Fruit fly (Drosophila melanogaster) whole organism, embryonic: ENCODE results near the gene CaMKI.

Experiments
- BEAF-32 ChIP-seq: fragments of 200-800 bp; sonication (Bioruptor generic); optimal IDR thresholded peaks from 3 replicates; lab custom pipeline; 2017; ENCODE audit warnings: missing biosample characterization, missing genetic modification characterization, mild to moderate bottlenecking, moderate library complexity, missing genetic modification reagents
- Bdp1 ChIP-seq: fragments of 200-800 bp; sonication (Bioruptor generic); optimal IDR thresholded peaks from 3 replicates; lab custom pipeline; 2016; ENCODE audit warnings: missing biosample characterization, missing genetic modification characterization
- CG11456 ChIP-seq: fragments of 200-800 bp; sonication (Bioruptor generic); IDR thresholded peaks from 3 replicates; pipeline ENCODE4 v1.3.6; 2022; ENCODE audit warnings: missing biosample characterization, missing genetic modification characterization
- CG14014 ChIP-seq: fragments of 200-800 bp; sonication (Bioruptor generic); IDR thresholded peaks from 2 replicates; pipeline ENCODE4 v1.3.6; 2022; ENCODE audit warnings: missing biosample characterization, missing genetic modification characterization
- CG14050 ChIP-seq: fragments of 200-800 bp; sonication (Bioruptor generic); IDR thresholded peaks from 3 replicates; pipeline ENCODE4 v1.3.6; 2022; ENCODE audit warnings: missing biosample characterization, missing genetic modification characterization
- CG15011 ChIP-seq: fragments of 200-800 bp; sonication (Bioruptor generic); optimal IDR thresholded peaks from 3 replicates; lab custom pipeline; 2018; ENCODE audit warnings: missing biosample characterization, mild to moderate bottlenecking, missing genetic modification characterization
- CG15514 ChIP-seq: fragments of 200-800 bp; sonication (Bioruptor generic); optimal IDR thresholded peaks from 3 replicates; lab custom pipeline; 2017; ENCODE audit warnings: missing biosample characterization, missing genetic modification characterization, mild to moderate bottlenecking, moderate library complexity, missing genetic modification reagents
- CG1647 ChIP-seq: fragments of 200-800 bp; sonication (Bioruptor generic); optimal IDR thresholded peaks from 3 replicates; lab custom pipeline; 2016; ENCODE audit warnings: missing biosample characterization, missing genetic modification characterization
- CG16863 ChIP-seq: fragments of 200-800 bp; sonication (Bioruptor generic); optimal IDR thresholded peaks from 3 replicates; lab custom pipeline; 2016; ENCODE audit warnings: missing biosample characterization, missing genetic modification characterization
- CG17328 ChIP-seq: fragments of 200-800 bp; sonication (Bioruptor generic); IDR thresholded peaks from 2 replicates; pipeline ENCODE4 v1.3.6; 2022; ENCODE audit warnings: missing biosample characterization, missing genetic modification characterization
- CG17802 ChIP-seq: fragments of 200-800 bp; sonication (Bioruptor generic); optimal IDR thresholded peaks from 2 replicates; lab custom pipeline; 2018; ENCODE audit warnings: missing biosample characterization, mild to moderate bottlenecking, missing genetic modification characterization, moderate library complexity
- CG2712 ChIP-seq: fragments of 200-800 bp; optimal IDR thresholded peaks from 3 replicates; lab custom pipeline; 2019; ENCODE audit warnings: missing biosample characterization, mild to moderate bottlenecking, missing genetic modification characterization, moderate library complexity
- CG31441 ChIP-seq: fragments of 200-800 bp; sonication (Bioruptor generic); IDR thresholded peaks from 2 replicates; pipeline ENCODE4 v1.3.6; 2022; ENCODE audit warnings: missing biosample characterization, missing genetic modification characterization
- CG32532 ChIP-seq: fragments of 200-800 bp; sonication (Bioruptor generic); IDR thresholded peaks from 2 replicates; pipeline ENCODE4 v1.3.6; 2022; ENCODE audit warnings: missing biosample characterization, missing genetic modification characterization
- CG33213 ChIP-seq: fragments of 200-800 bp; sonication (Bioruptor generic); optimal IDR thresholded peaks from 3 replicates; lab custom pipeline; 2016; ENCODE audit warnings: missing biosample characterization, missing genetic modification characterization
- CG33557 ChIP-seq: fragments of 200-800 bp; sonication (Bioruptor generic); optimal IDR thresholded peaks from 2 replicates; lab custom pipeline; 2019; ENCODE audit warnings: missing biosample characterization, mild to moderate bottlenecking, missing genetic modification characterization, moderate library complexity
- CG4707 ChIP-seq: fragments of 200-800 bp; sonication (Bioruptor generic); optimal IDR thresholded peaks from 2 replicates; lab custom pipeline; 2018; ENCODE audit warnings: missing biosample characterization, mild to moderate bottlenecking, missing genetic modification characterization, moderate library complexity
- CG4820 ChIP-seq: fragments of 200-800 bp; sonication (Bioruptor generic); optimal IDR thresholded peaks from 3 replicates; lab custom pipeline; 2016; ENCODE audit warnings: missing biosample characterization, missing genetic modification characterization
- CG8290 ChIP-seq, 3 experiments: fragments of 200-800 bp; sonication (Bioruptor generic); optimal IDR thresholded peaks; 2 replicates each; lab custom pipeline; 2016 to 2019; ENCODE audit warnings: missing biosample characterization in 3 of 3, missing genetic modification characterization in 3 of 3, mild to moderate bottlenecking in 2 of 3, moderate library complexity in 1 of 3
- CG9437 ChIP-seq: fragments of 200-800 bp; sonication (Bioruptor generic); optimal IDR thresholded peaks from 2 replicates; lab custom pipeline; 2018; ENCODE audit warnings: missing biosample characterization, mild to moderate bottlenecking, missing genetic modification characterization
- CG9609 ChIP-seq: fragments of 200-800 bp; sonication (Bioruptor generic); optimal IDR thresholded peaks from 3 replicates; lab custom pipeline; 2016; ENCODE audit warnings: missing biosample characterization, missing genetic modification characterization
- Camta ChIP-seq: fragments of 200-800 bp; sonication (Bioruptor generic); optimal IDR thresholded peaks from 2 replicates; lab custom pipeline; 2016; ENCODE audit warnings: missing biosample characterization, missing genetic modification characterization
- Deaf1 ChIP-seq: fragments of 200-800 bp; optimal IDR thresholded peaks from 3 replicates; lab custom pipeline; 2019; ENCODE audit warnings: missing biosample characterization, mild to moderate bottlenecking, missing genetic modification characterization, moderate library complexity
- Doc2 ChIP-seq: fragments of 200-800 bp; sonication (Bioruptor generic); IDR thresholded peaks from 2 replicates; pipeline ENCODE4 v1.3.6; 2022; ENCODE audit warnings: missing biosample characterization, missing genetic modification characterization
- Doc3 ChIP-seq: fragments of 200-800 bp; sonication (Bioruptor generic); IDR thresholded peaks from 3 replicates; pipeline ENCODE4 v1.3.6; 2022; ENCODE audit warnings: missing biosample characterization, missing genetic modification characterization; ENCODE audit not compliant: partially characterized antibody
- Fer3 ChIP-seq: fragments of 200-800 bp; sonication (Bioruptor generic); optimal IDR thresholded peaks from 2 replicates; lab custom pipeline; 2018; ENCODE audit warnings: missing biosample characterization, mild to moderate bottlenecking, missing genetic modification characterization, moderate library complexity
- H2.0 ChIP-seq: fragments of 200-800 bp; sonication (Bioruptor generic); IDR thresholded peaks from 2 replicates; pipeline ENCODE4 v1.3.6; 2022; ENCODE audit warnings: missing biosample characterization, missing genetic modification characterization
- NC2β ChIP-seq: fragments of 200-800 bp; sonication (Bioruptor generic); optimal IDR thresholded peaks from 2 replicates; lab custom pipeline; 2016; ENCODE audit warnings: missing biosample characterization, missing genetic modification characterization
- Nf-YB ChIP-seq: fragments of 200-800 bp; sonication (Bioruptor generic); optimal IDR thresholded peaks from 3 replicates; lab custom pipeline; 2019; ENCODE audit warnings: missing biosample characterization, mild to moderate bottlenecking, missing genetic modification characterization, moderate library complexity
- Tbp ChIP-seq: fragments of >200 bp; optimal IDR thresholded peaks from 2 replicates; lab custom pipeline; 2018; ENCODE audit warnings: missing biosample characterization, missing genetic modification characterization
- chinmo ChIP-seq: fragments of 200-800 bp; sonication (Bioruptor generic); IDR thresholded peaks from 4 replicates; pipeline ENCODE4 v1.3.6; 2022; ENCODE audit warnings: missing biosample characterization, missing genetic modification characterization; ENCODE audit not compliant: partially characterized antibody
- crol ChIP-seq: fragments of 200-800 bp; sonication (Bioruptor generic); IDR thresholded peaks from 2 replicates; pipeline ENCODE4 v1.3.6; 2022; ENCODE audit warnings: missing biosample characterization, missing genetic modification characterization
- fd96Cb ChIP-seq: fragments of 200-800 bp; sonication (Bioruptor generic); optimal IDR thresholded peaks from 2 replicates; lab custom pipeline; 2018; ENCODE audit warnings: missing biosample characterization, mild to moderate bottlenecking, missing genetic modification characterization, moderate library complexity
- gce ChIP-seq: fragments of 200-800 bp; sonication (Bioruptor generic); IDR thresholded peaks from 3 replicates; pipeline ENCODE4 v1.3.6; 2022; ENCODE audit warnings: missing biosample characterization, missing genetic modification characterization
- grn ChIP-seq: fragments of 200-800 bp; sonication (Bioruptor generic); optimal IDR thresholded peaks from 3 replicates; lab custom pipeline; 2017; ENCODE audit warnings: missing biosample characterization, missing genetic modification characterization
- gro ChIP-seq: fragments of 200-800 bp; sonication (Bioruptor generic); optimal IDR thresholded peaks from 2 replicates; lab custom pipeline; 2016; ENCODE audit warnings: missing biosample characterization, missing genetic modification characterization
- kni ChIP-seq: fragments of 200-800 bp; sonication (Bioruptor generic); optimal IDR thresholded peaks from 3 replicates; lab custom pipeline; 2017; ENCODE audit warnings: mild to moderate bottlenecking, missing biosample characterization, missing genetic modification reagents, missing genetic modification characterization
- lab ChIP-seq: fragments of 200-800 bp; sonication (Bioruptor generic); optimal IDR thresholded peaks from 3 replicates; lab custom pipeline; 2017; ENCODE audit warnings: missing biosample characterization, missing genetic modification characterization, mild to moderate bottlenecking, moderate library complexity, missing genetic modification reagents
- lilli ChIP-seq: fragments of 200-800 bp; sonication (Bioruptor generic); optimal IDR thresholded peaks from 3 replicates; lab custom pipeline; 2016; ENCODE audit warnings: missing biosample characterization, missing genetic modification characterization
- lola ChIP-seq, 3 experiments: fragments of >200 bp in 2 of 3; fragments of 200-800 bp in 1 of 3; sonication (Bioruptor generic) in 1 of 3; optimal IDR thresholded peaks; 2 replicates each; lab custom pipeline; 2017 to 2019; ENCODE audit warnings: missing biosample characterization in 3 of 3, missing genetic modification characterization in 3 of 3, mild to moderate bottlenecking in 1 of 3, moderate library complexity in 1 of 3
- mirr ChIP-seq: fragments of 200-800 bp; sonication (Bioruptor generic); optimal IDR thresholded peaks from 3 replicates; lab custom pipeline; 2018; ENCODE audit warnings: missing biosample characterization, mild to moderate bottlenecking, missing genetic modification characterization
- nerfin-1 ChIP-seq: fragments of 200-800 bp; sonication (Bioruptor generic); optimal IDR thresholded peaks from 3 replicates; lab custom pipeline; 2019; ENCODE audit warnings: missing biosample characterization, mild to moderate bottlenecking, missing genetic modification characterization, moderate library complexity
- nmo ChIP-seq: fragments of 200-800 bp; sonication (Bioruptor generic); optimal IDR thresholded peaks from 2 replicates; lab custom pipeline; 2018; ENCODE audit warnings: missing biosample characterization, mild to moderate bottlenecking, missing genetic modification characterization, moderate library complexity
- sc ChIP-seq, 3 experiments: fragments of >200 bp in 2 of 3; fragments of 200-800 bp in 1 of 3; sonication (Bioruptor generic) in 1 of 3; optimal IDR thresholded peaks; 2 replicates in 2 of 3; 3 replicates in 1 of 3; lab custom pipeline; 2017; ENCODE audit warnings: mild to moderate bottlenecking in 1 of 3, missing biosample characterization in 1 of 3, missing genetic modification characterization in 1 of 3, missing genetic modification reagents in 1 of 3
- sna ChIP-seq: fragments of 200-800 bp; sonication (Bioruptor generic); IDR thresholded peaks from 2 replicates; pipeline ENCODE4 v1.3.6; 2022; ENCODE audit warnings: missing biosample characterization, missing genetic modification characterization; ENCODE audit not compliant: partially characterized antibody
- stwl ChIP-seq: fragments of 200-800 bp; sonication (Bioruptor generic); optimal IDR thresholded peaks from 3 replicates; lab custom pipeline; 2018; ENCODE audit warnings: missing biosample characterization, mild to moderate bottlenecking, missing genetic modification characterization, moderate library complexity
- wek ChIP-seq: fragments of 200-800 bp; sonication (Bioruptor generic); optimal IDR thresholded peaks from 3 replicates; lab custom pipeline; 2018; ENCODE audit warnings: missing biosample characterization, mild to moderate bottlenecking, missing genetic modification characterization, moderate library complexity
- zfh2 ChIP-seq: fragments of 200-800 bp; sonication (Bioruptor generic); optimal IDR thresholded peaks from 2 replicates; lab custom pipeline; 2016; ENCODE audit warnings: missing biosample characterization, missing genetic modification characterization

CaMKI gene

DNA sequence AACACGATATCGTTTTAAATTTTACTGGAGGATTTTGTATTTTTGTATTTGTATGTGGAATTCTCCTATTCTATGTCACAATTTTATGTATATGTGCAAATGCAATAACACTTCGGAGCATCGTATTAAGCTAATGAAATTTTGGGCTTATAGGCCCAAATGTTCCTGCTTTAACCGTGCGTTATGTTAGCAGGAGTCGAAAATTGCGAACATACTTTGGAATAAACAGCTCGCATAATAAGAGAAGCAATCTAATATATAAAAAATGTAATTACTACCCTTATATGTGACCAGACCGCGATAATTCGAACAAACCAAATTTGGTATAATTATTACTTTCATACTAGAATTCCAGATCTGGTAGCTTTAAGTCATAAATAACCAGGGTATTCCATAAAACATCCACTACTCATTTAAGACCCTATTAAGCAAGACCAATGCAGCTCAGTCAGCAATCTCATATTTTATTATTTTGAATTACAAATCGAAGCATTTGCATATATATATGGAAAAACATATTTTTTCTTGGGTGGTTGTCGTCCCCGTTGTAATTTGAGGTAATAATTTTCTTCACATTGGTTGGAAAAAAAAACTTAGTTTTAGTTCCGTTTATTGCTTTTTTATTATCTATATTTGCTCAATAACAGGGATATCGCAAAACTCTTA lies 1.6 kb upstream of the CaMKI start, which contains the start of gene lgs (continued):
- TF ChIP-seq Camta (GFP tag; lab: Kevin White, UChicago) (no peak), sc (optimal IDR thresholded peaks at IDR 0.05; lab: Kevin White, UChicago) (no peak), sc (GFP tag; optimal IDR thresholded peaks at IDR 0.05; lab: Kevin White, UChicago) (peak; percentile 8), CG15011 (GFP tag; lab: Kevin White, UChicago) (no peak), chinmo (no peak), CG9609 (GFP tag; lab: Kevin White, UChicago) (no peak), lab (GFP tag; lab: Kevin White, UChicago) (no peak), BEAF-32 (peak; percentile 15), gro (GFP tag; lab: Kevin White, UChicago) (no peak), mirr (GFP tag; lab: Kevin White, UChicago) (no peak), kni (GFP tag; lab: Kevin White, UChicago) (no peak), CG17802 (tag; lab: Kevin White, UChicago) (peak; percentile 97), Bdp1 (GFP tag; lab: Kevin White, UChicago) (no peak), Doc2 (GFP tag; lab: Robert Waterston, UW) (no peak), CG4707 (GFP tag; lab: Kevin White, UChicago) (no peak), CG1647 (GFP tag; lab: Kevin White, UChicago) (no peak), lilli (GFP tag; lab: Kevin White, UChicago) (peak; percentile 30), CG14050 (GFP tag; lab: Robert Waterston, UW) (0 out of 3 replicates have a peak, but pooled peaks have one; percentile 42), zfh2 (GFP tag; lab: Kevin White, UChicago) (peak; percentile 34), CG2712 (tag; lab: Kevin White, UChicago) (peak; percentile 34), grn (GFP tag; lab: Kevin White, UChicago) (no peak), CG15514 (no peak), CG33557 (GFP tag; lab: Kevin White, UChicago) (no peak), wek (GFP tag; lab: Kevin White, UChicago) (peak; percentile 77), CG4820 (GFP tag; lab: Kevin White, UChicago) (no peak), Deaf1 (no peak), stwl (tag; lab: Kevin White, UChicago) (no peak), Fer3 (tag; lab: Kevin White, UChicago) (no peak), lola (GFP tag; optimal IDR thresholded peaks at IDR 0.05; lab: Kevin White, UChicago) (peak in 1 of 3 experiments; percentile 21), CG17328 (GFP tag; lab: Robert Waterston, UW) (no peak), Tbp (GFP tag; lab: Kevin White, UChicago) (no peak), H2.0 (no peak), CG9437 (GFP tag; lab: Kevin White, UChicago) (peak; percentile 31), Nf-YB (GFP tag; lab: Kevin White, UChicago) (no peak), nmo (peak; percentile 48), Doc3 (GFP tag; lab: Robert Waterston, UW) (no peak), crol (no peak), gce (GFP tag; lab: Robert Waterston, UW) (no peak), CG31441 (GFP tag; lab: Robert Waterston, UW) (no peak), CG11456 (GFP tag; lab: Robert Waterston, UW) (no peak), nerfin-1 (tag; lab: Kevin White, UChicago) (no peak), CG32532 (GFP tag; lab: Robert Waterston, UW) (no peak), CG33213 (peak; percentile 1), fd96Cb (peak; percentile 31), CG16863 (GFP tag; lab: Kevin White, UChicago) (no peak), NC2β (GFP tag; lab: Kevin White, UChicago) (no peak), sna (GFP tag; lab: Robert Waterston, UW) (no peak), CG8290 (GFP tag; optimal IDR thresholded peaks at IDR 0.05; lab: Kevin White, UChicago) (no peak), CG8290 (tag; optimal IDR thresholded peaks at IDR 0.05; lab: Kevin White, UChicago) (peak in 1 of 2 experiments; percentile 66), CG14014 (0 out of 2 replicates have a peak, but pooled peaks have one; percentile 23)
